Worm (Caenorhabditis elegans) whole organism, L4/young adult: ENCODE data around the gene Y17G7B.23.
A peak's percentile ranks its signal among the peaks of the same experiment; 100 is the strongest.

ENCODE experiments used
- W03F9.2 ChIP-seq: fragments of 150-350 bp; optimal IDR thresholded peaks from 2 replicates; lab custom pipeline; 2014; ENCODE audit warnings: missing biosample characterization, missing genetic modification characterization
- dao-5 ChIP-seq: sonication (generic microtip); optimal IDR thresholded peaks from 2 replicates; lab custom pipeline; 2016; ENCODE audit warnings: missing genotype, missing genetic modification characterization, moderate library complexity, missing compliant biosample characterization
- him-1 ChIP-seq: sonication (generic microtip); optimal IDR thresholded peaks from 2 replicates; lab custom pipeline; 2016; ENCODE audit warnings: missing genotype, missing genetic modification reagents, missing genetic modification characterization, missing compliant biosample characterization

Y17G7B.23 gene

ce11 chrII:11998903-11999302, at the start of gene Y17G7B.23:
Y17G7B.23 (plus strand) TSS chrII:11999203.
- no peak for TF ChIP-seq W03F9.2 (tag; lab: Kevin White, UChicago)

- no peak for TF ChIP-seq him-1 (tag; lab: Kevin White, UChicago)
- TF ChIP-seq dao-5 (tag; lab: Kevin White, UChicago), result no peak
- no peak for TF ChIP-seq W03F9.2 (tag; lab: Kevin White, UChicago)
These were observed 46.0 kb upstream of the Y17G7B.23 start for ce11 chrII:11952963-11953362.

ce11 chrII:11954208-11954607, 44.8 kb upstream of the Y17G7B.23 start, which contains the start of gene W03C9.6:
W03C9.6 (plus strand) TSS chrII:11954508.
- TF ChIP-seq W03F9.2 (tag; lab: Kevin White, UChicago), result no peak
- TF ChIP-seq him-1 (tag; lab: Kevin White, UChicago), result no peak
- TF ChIP-seq dao-5 (tag; lab: Kevin White, UChicago), result no peak

ce11 chrII:11954811-11955210, 44.2 kb upstream of the Y17G7B.23 start:
- TF ChIP-seq W03F9.2 (tag; lab: Kevin White, UChicago), result no peak
- TF ChIP-seq dao-5 (tag; lab: Kevin White, UChicago), result no peak
- TF ChIP-seq him-1 (tag; lab: Kevin White, UChicago), result no peak

ce11 chrII:11958793-11959574, 40.0 kb upstream of the Y17G7B.23 start:
- TF ChIP-seq dao-5 (tag; lab: Kevin White, UChicago) (no peak), W03F9.2 (tag; lab: Kevin White, UChicago) (no peak), him-1 (tag; lab: Kevin White, UChicago) (no peak)

ce11 chrII:11960596-11961217, 38.3 kb upstream of the Y17G7B.23 start:
- TF ChIP-seq dao-5 (tag; lab: Kevin White, UChicago) (peak; percentile 96), W03F9.2 (tag; lab: Kevin White, UChicago) (peak; percentile 31), him-1 (tag; lab: Kevin White, UChicago) (peak; percentile 82)

- TF ChIP-seq him-1 (tag; lab: Kevin White, UChicago) (no peak), W03F9.2 (tag; lab: Kevin White, UChicago) (no peak), dao-5 (tag; lab: Kevin White, UChicago) (no peak)
These were observed 36.9 kb upstream of the Y17G7B.23 start, which contains the start of the genes W03C9.1 and W03C9.2 for ce11 chrII:11962083-11962482. W03C9.1 (minus strand) TSS chrII:11962128. W03C9.2 (plus strand) TSS chrII:11962368.

ce11 chrII:11963132-11963630, 35.8 kb upstream of the Y17G7B.23 start:
- no peak for TF ChIP-seq him-1 (tag; lab: Kevin White, UChicago)
- TF ChIP-seq W03F9.2 (tag; lab: Kevin White, UChicago), result no peak
- TF ChIP-seq dao-5 (tag; lab: Kevin White, UChicago), result no peak

ce11 chrII:11964847-11965246, 34.2 kb upstream of the Y17G7B.23 start:
- TF ChIP-seq W03F9.2 (tag; lab: Kevin White, UChicago), result no peak
- TF ChIP-seq dao-5 (tag; lab: Kevin White, UChicago), result no peak
- TF ChIP-seq him-1 (tag; lab: Kevin White, UChicago), result no peak

- TF ChIP-seq him-1 (tag; lab: Kevin White, UChicago), result no peak
- no peak for TF ChIP-seq W03F9.2 (tag; lab: Kevin White, UChicago)
- no peak for TF ChIP-seq dao-5 (tag; lab: Kevin White, UChicago)
These were observed 32.4 kb upstream of the Y17G7B.23 start, which contains the start of gene rab-7 for ce11 chrII:11966602-11967001. rab-7 (minus strand) TSS chrII:11966931.

- TF ChIP-seq dao-5 (tag; lab: Kevin White, UChicago) (no peak), W03F9.2 (tag; lab: Kevin White, UChicago) (peak; percentile 92), him-1 (tag; lab: Kevin White, UChicago) (peak; percentile 73)
These were observed 31.4 kb upstream of the Y17G7B.23 start, which contains the start of gene W03C9.5 for ce11 chrII:11967507-11968127. W03C9.5 (minus strand) TSS chrII:11967544.

ce11 chrII:11968275-11968674, 30.7 kb upstream of the Y17G7B.23 start, which contains the start of gene mex-1:
mex-1 (plus strand) TSS chrII:11968637.
- TF ChIP-seq him-1 (tag; lab: Kevin White, UChicago) (no peak), dao-5 (tag; lab: Kevin White, UChicago) (no peak), W03F9.2 (tag; lab: Kevin White, UChicago) (peak; percentile 57)

ce11 chrII:11969033-11969432, 30.0 kb upstream of the Y17G7B.23 start:
- TF ChIP-seq dao-5 (tag; lab: Kevin White, UChicago) (no peak), him-1 (tag; lab: Kevin White, UChicago) (no peak), W03F9.2 (tag; lab: Kevin White, UChicago) (no peak)
